Fruit fly (Drosophila melanogaster) whole organism, embryonic: Measurements from ENCODE around the gene UQCR-Q.

ENCODE experiments used
- Asciz ChIP-seq: fragments of 200-800 bp; sonication (Bioruptor generic); optimal IDR thresholded peaks from 2 replicates; lab custom pipeline; 2017; ENCODE audit warnings: missing biosample characterization, mild to moderate bottlenecking, missing genetic modification characterization, missing genetic modification reagents
- B-H2 ChIP-seq: fragments of 200-800 bp; sonication (Bioruptor generic); optimal IDR thresholded peaks from 2 replicates; lab custom pipeline; 2018; ENCODE audit warnings: missing biosample characterization, mild to moderate bottlenecking, missing genetic modification characterization
- Blimp-1 ChIP-seq: fragments of 200-800 bp; sonication (Bioruptor generic); optimal IDR thresholded peaks from 3 replicates; lab custom pipeline; 2018; ENCODE audit warnings: missing biosample characterization, missing genetic modification characterization, mild to moderate bottlenecking, moderate library complexity, missing genetic modification reagents
- CG10431 ChIP-seq: fragments of 200-800 bp; sonication (Bioruptor generic); optimal IDR thresholded peaks from 3 replicates; lab custom pipeline; 2018; ENCODE audit warnings: missing biosample characterization, mild to moderate bottlenecking, missing genetic modification characterization
- CG11085 ChIP-seq: fragments of 200-800 bp; sonication (Bioruptor generic); IDR thresholded peaks from 2 replicates; pipeline ENCODE4 v1.3.6; 2022; ENCODE audit warnings: missing biosample characterization, missing genetic modification characterization
- CG11398 ChIP-seq: fragments of 200-800 bp; sonication (Bioruptor generic); optimal IDR thresholded peaks from 2 replicates; lab custom pipeline; 2016; ENCODE audit warnings: missing biosample characterization, missing genetic modification characterization
- CG17912 ChIP-seq: fragments of 200-800 bp; sonication (Bioruptor generic); optimal IDR thresholded peaks from 2 replicates; lab custom pipeline; 2018; ENCODE audit warnings: missing biosample characterization, mild to moderate bottlenecking, missing genetic modification characterization
- CG1792 ChIP-seq: fragments of 200-800 bp; sonication (Bioruptor generic); optimal IDR thresholded peaks from 2 replicates; lab custom pipeline; 2016; ENCODE audit warnings: missing biosample characterization, missing genetic modification characterization
- CG18262 ChIP-seq: fragments of 200-800 bp; optimal IDR thresholded peaks from 3 replicates; lab custom pipeline; 2019; ENCODE audit warnings: missing biosample characterization, mild to moderate bottlenecking, missing genetic modification characterization, moderate library complexity
- CG32772 ChIP-seq: fragments of 200-800 bp; sonication (Bioruptor generic); IDR thresholded peaks from 2 replicates; pipeline ENCODE4 v1.3.6; 2022; ENCODE audit warnings: missing biosample characterization, missing genetic modification characterization
- CG33213 ChIP-seq: fragments of 200-800 bp; sonication (Bioruptor generic); optimal IDR thresholded peaks from 3 replicates; lab custom pipeline; 2016; ENCODE audit warnings: missing biosample characterization, missing genetic modification characterization
- CG33557 ChIP-seq: fragments of 200-800 bp; sonication (Bioruptor generic); optimal IDR thresholded peaks from 2 replicates; lab custom pipeline; 2019; ENCODE audit warnings: missing biosample characterization, mild to moderate bottlenecking, missing genetic modification characterization, moderate library complexity
- CG34224 ChIP-seq: fragments of 200-800 bp; sonication (Bioruptor generic); IDR thresholded peaks from 3 replicates; pipeline ENCODE4 v1.3.6; 2022; ENCODE audit warnings: missing biosample characterization, missing genetic modification characterization; ENCODE audit not compliant: partially characterized antibody
- CG4328 ChIP-seq: fragments of 200-800 bp; sonication (Bioruptor generic); optimal IDR thresholded peaks from 3 replicates; lab custom pipeline; 2017; ENCODE audit warnings: missing biosample characterization, missing genetic modification reagents, missing genetic modification characterization
- CG4360 ChIP-seq: fragments of 200-800 bp; sonication (Bioruptor generic); IDR thresholded peaks from 2 replicates; pipeline ENCODE4 v1.3.6; 2022; ENCODE audit warnings: missing biosample characterization, missing genetic modification characterization
- CG43689 ChIP-seq: fragments of 200-800 bp; sonication (Bioruptor generic); IDR thresholded peaks from 2 replicates; pipeline ENCODE4 v1.3.6; 2022; ENCODE audit warnings: missing biosample characterization, missing genetic modification characterization
- CG8089 ChIP-seq: fragments of 200-800 bp; sonication (Bioruptor generic); optimal IDR thresholded peaks from 3 replicates; lab custom pipeline; 2016; ENCODE audit warnings: missing biosample characterization, missing genetic modification characterization
- CG8290 ChIP-seq, 3 experiments: fragments of 200-800 bp; sonication (Bioruptor generic); optimal IDR thresholded peaks; 2 replicates each; lab custom pipeline; 2016 to 2019; ENCODE audit warnings: missing biosample characterization in 3 of 3, missing genetic modification characterization in 3 of 3, mild to moderate bottlenecking in 2 of 3, moderate library complexity in 1 of 3
- CG8924 ChIP-seq: fragments of 200-800 bp; optimal IDR thresholded peaks from 3 replicates; lab custom pipeline; 2019; ENCODE audit warnings: missing biosample characterization, mild to moderate bottlenecking, missing genetic modification characterization, moderate library complexity
- CG8944 ChIP-seq: fragments of 200-800 bp; sonication (Bioruptor generic); optimal IDR thresholded peaks from 3 replicates; lab custom pipeline; 2016; ENCODE audit warnings: missing biosample characterization, missing genetic modification characterization
- CG9817 ChIP-seq: fragments of 200-800 bp; sonication (Bioruptor generic); optimal IDR thresholded peaks from 2 replicates; lab custom pipeline; 2018; ENCODE audit warnings: missing biosample characterization, mild to moderate bottlenecking, missing genetic modification characterization, moderate library complexity
- Eip74EF ChIP-seq, 2 experiments: fragments of 200-800 bp in 1 of 2; fragments of >200 bp in 1 of 2; sonication (Bioruptor generic) in 1 of 2; optimal IDR thresholded peaks; 2 replicates each; lab custom pipeline; 2017 to 2019; ENCODE audit warnings: missing biosample characterization in 2 of 2, missing genetic modification characterization in 2 of 2, mild to moderate bottlenecking in 1 of 2, moderate library complexity in 1 of 2
- Elba2 ChIP-seq: fragments of 200-800 bp; sonication (Bioruptor generic); optimal IDR thresholded peaks from 3 replicates; lab custom pipeline; 2016; ENCODE audit warnings: missing biosample characterization, missing genetic modification characterization
- Ets65A ChIP-seq: fragments of 200-800 bp; sonication (Bioruptor generic); peaks from one replicate; lab custom pipeline; 2016; ENCODE audit warnings: missing biosample characterization, missing genetic modification characterization
- Gsc ChIP-seq: fragments of 200-800 bp; sonication (Bioruptor generic); IDR thresholded peaks from 2 replicates; pipeline ENCODE4 v1.3.6; 2022; ENCODE audit warnings: missing biosample characterization, missing genetic modification characterization
- H15 ChIP-seq: fragments of 200-800 bp; sonication (Bioruptor generic); IDR thresholded peaks from 3 replicates; pipeline ENCODE4 v1.3.6; 2022; ENCODE audit warnings: missing biosample characterization, missing genetic modification characterization
- HHEX ChIP-seq: fragments of 200-800 bp; sonication (Bioruptor generic); optimal IDR thresholded peaks from 3 replicates; lab custom pipeline; 2017; ENCODE audit warnings: missing biosample characterization, mild to moderate bottlenecking, missing genetic modification characterization, missing genetic modification reagents
- Hand ChIP-seq: fragments of 200-800 bp; sonication (Bioruptor generic); optimal IDR thresholded peaks from 2 replicates; lab custom pipeline; 2017; ENCODE audit warnings: mild to moderate bottlenecking, missing biosample characterization, missing genetic modification reagents, missing genetic modification characterization
- Lim3 ChIP-seq: fragments of 200-800 bp; sonication (Bioruptor generic); IDR thresholded peaks from 2 replicates; pipeline ENCODE4 v1.3.6; 2022; ENCODE audit warnings: missing biosample characterization, missing genetic modification characterization
- Lpt ChIP-seq: fragments of >200 bp; optimal IDR thresholded peaks from 2 replicates; lab custom pipeline; 2018; ENCODE audit warnings: missing biosample characterization, missing genetic modification characterization
- MBD-R2 ChIP-seq: fragments of 200-800 bp; sonication (Bioruptor generic); IDR thresholded peaks from 2 replicates; pipeline ENCODE4 v1.3.6; 2022; ENCODE audit warnings: missing biosample characterization, missing genetic modification characterization
- Neu2 ChIP-seq: fragments of 200-800 bp; sonication (Bioruptor generic); optimal IDR thresholded peaks from 3 replicates; lab custom pipeline; 2016; ENCODE audit warnings: missing biosample characterization, missing genetic modification characterization, borderline replicate concordance
- Rfx ChIP-seq: fragments of 200-800 bp; sonication (Bioruptor generic); IDR thresholded peaks from 2 replicates; pipeline ENCODE4 v1.3.6; 2022; ENCODE audit warnings: missing biosample characterization, missing genetic modification characterization
- ato ChIP-seq: fragments of 200-800 bp; sonication (Bioruptor generic); IDR thresholded peaks from 2 replicates; pipeline ENCODE4 v1.3.6; 2022; ENCODE audit warnings: missing biosample characterization, missing genetic modification characterization; ENCODE audit not compliant: partially characterized antibody
- bcd ChIP-seq: fragments of 200-800 bp; sonication (Bioruptor generic); optimal IDR thresholded peaks from 2 replicates; lab custom pipeline; 2017; ENCODE audit warnings: missing biosample characterization, mild to moderate bottlenecking, missing genetic modification characterization
- dan ChIP-seq: fragments of 200-800 bp; sonication (Bioruptor generic); IDR thresholded peaks from 2 replicates; pipeline ENCODE4 v1.3.6; 2022; ENCODE audit warnings: missing biosample characterization, missing genetic modification characterization
- dmrt99B ChIP-seq: fragments of 200-800 bp; sonication (Bioruptor generic); optimal IDR thresholded peaks from 2 replicates; lab custom pipeline; 2018; ENCODE audit warnings: missing biosample characterization, mild to moderate bottlenecking, missing genetic modification characterization, moderate library complexity
- fd3F ChIP-seq: fragments of 200-800 bp; sonication (Bioruptor generic); optimal IDR thresholded peaks from 2 replicates; lab custom pipeline; 2018; ENCODE audit warnings: missing biosample characterization, mild to moderate bottlenecking, missing genetic modification characterization, moderate library complexity
- klu ChIP-seq: fragments of 200-800 bp; sonication (Bioruptor generic); IDR thresholded peaks from 2 replicates; pipeline ENCODE4 v1.3.6; 2022; ENCODE audit warnings: missing biosample characterization, missing genetic modification characterization
- luna ChIP-seq: fragments of 200-800 bp; sonication (Bioruptor generic); optimal IDR thresholded peaks from 2 replicates; lab custom pipeline; 2016; ENCODE audit warnings: missing biosample characterization, missing genetic modification characterization
- nerfin-1 ChIP-seq: fragments of 200-800 bp; sonication (Bioruptor generic); optimal IDR thresholded peaks from 3 replicates; lab custom pipeline; 2019; ENCODE audit warnings: missing biosample characterization, mild to moderate bottlenecking, missing genetic modification characterization, moderate library complexity
- nerfin-2 ChIP-seq: fragments of 200-800 bp; sonication (Bioruptor generic); IDR thresholded peaks from 2 replicates; pipeline ENCODE4 v1.3.6; 2022; ENCODE audit warnings: missing biosample characterization, missing genetic modification characterization; ENCODE audit not compliant: partially characterized antibody
- nmo ChIP-seq: fragments of 200-800 bp; sonication (Bioruptor generic); optimal IDR thresholded peaks from 2 replicates; lab custom pipeline; 2018; ENCODE audit warnings: missing biosample characterization, mild to moderate bottlenecking, missing genetic modification characterization, moderate library complexity
- onecut ChIP-seq: fragments of 200-800 bp; sonication (Bioruptor generic); IDR thresholded peaks from 2 replicates; pipeline ENCODE4 v1.3.6; 2022; ENCODE audit warnings: missing biosample characterization, missing genetic modification characterization
- sqz ChIP-seq: fragments of 200-800 bp; sonication (Bioruptor generic); optimal IDR thresholded peaks from 3 replicates; lab custom pipeline; 2018; ENCODE audit warnings: missing biosample characterization, mild to moderate bottlenecking, missing genetic modification characterization
- tap ChIP-seq: fragments of 200-800 bp; optimal IDR thresholded peaks from 3 replicates; lab custom pipeline; 2019; ENCODE audit warnings: missing biosample characterization, mild to moderate bottlenecking, missing genetic modification characterization, moderate library complexity
- trh ChIP-seq: fragments of 200-800 bp; sonication (Bioruptor generic); optimal IDR thresholded peaks from 2 replicates; lab custom pipeline; 2016; ENCODE audit warnings: missing biosample characterization, missing genetic modification characterization
- unc-4 ChIP-seq: fragments of 200-800 bp; sonication (Bioruptor generic); IDR thresholded peaks from 2 replicates; pipeline ENCODE4 v1.3.6; 2022; ENCODE audit warnings: missing biosample characterization, missing genetic modification characterization; ENCODE audit not compliant: partially characterized antibody
- unpg ChIP-seq: fragments of 200-800 bp; sonication (Bioruptor generic); optimal IDR thresholded peaks from 3 replicates; lab custom pipeline; 2018; ENCODE audit warnings: missing biosample characterization, mild to moderate bottlenecking, missing genetic modification characterization, moderate library complexity
- usp ChIP-seq: fragments of >200 bp; optimal IDR thresholded peaks from 2 replicates; lab custom pipeline; 2017; ENCODE audit warnings: missing biosample characterization, missing genetic modification characterization

UQCR-Q gene

dm6 chr3L:17428779-17429178, 45.8 kb upstream of the UQCR-Q start, which contains the start of gene Gorab (continued):
- peak; percentile 80 for TF ChIP-seq Blimp-1 (GFP tag; lab: Kevin White, UChicago)
- TF ChIP-seq klu, result peak; percentile 92
- peak; percentile 48; the same call in 1 of the 2 replicates for TF ChIP-seq unc-4 (GFP tag; lab: Robert Waterston, UW)
- peak; percentile 83 for TF ChIP-seq CG43689 (GFP tag; lab: Robert Waterston, UW)
- TF ChIP-seq onecut (GFP tag; lab: Robert Waterston, UW), result peak; percentile 62
- TF ChIP-seq Ets65A (GFP tag; lab: Kevin White, UChicago), result peak; percentile 99
- peak; percentile 37 for TF ChIP-seq luna
- peak; percentile 92 for TF ChIP-seq bcd (GFP tag; lab: Kevin White, UChicago)
- TF ChIP-seq H15, result peak; percentile 91
- TF ChIP-seq CG10431 (GFP tag; lab: Kevin White, UChicago), result peak; percentile 53
- peak; percentile 79 for TF ChIP-seq unpg (GFP tag; lab: Kevin White, UChicago)
- peak; percentile 72 for TF ChIP-seq trh (GFP tag; lab: Kevin White, UChicago)
- TF ChIP-seq dmrt99B, result peak; percentile 83
- TF ChIP-seq CG11085 (GFP tag; lab: Robert Waterston, UW), result peak; percentile 94
- peak; percentile 21 for TF ChIP-seq CG1792 (GFP tag; lab: Kevin White, UChicago)
- peak; percentile 76 for TF ChIP-seq CG8944
- peak; percentile 85 for TF ChIP-seq CG8924 (tag; lab: Kevin White, UChicago)
- peak; percentile 46 for TF ChIP-seq CG4328 (GFP tag; lab: Kevin White, UChicago)
- peak; percentile 97 for TF ChIP-seq CG32772
- TF ChIP-seq nerfin-2 (GFP tag; lab: Robert Waterston, UW), result no peak
- peak; percentile 85 for TF ChIP-seq CG8290 (GFP tag; optimal IDR thresholded peaks at IDR 0.05; lab: Kevin White, UChicago)
- TF ChIP-seq CG8290 (tag; optimal IDR thresholded peaks at IDR 0.05; lab: Kevin White, UChicago), result peak in 1 of 2 experiments; percentile 57
- TF ChIP-seq ato (GFP tag; lab: Robert Waterston, UW), result no peak
- no peak for TF ChIP-seq usp (GFP tag; lab: Kevin White, UChicago)
- TF ChIP-seq Rfx, result peak; percentile 95
- TF ChIP-seq CG11398 (GFP tag; lab: Kevin White, UChicago), result peak; percentile 26
- peak; percentile 91 for TF ChIP-seq dan (GFP tag; lab: Robert Waterston, UW)
- TF ChIP-seq nmo (GFP tag; lab: Kevin White, UChicago), result peak; percentile 95
- TF ChIP-seq Hand (GFP tag; lab: Kevin White, UChicago), result no peak
- TF ChIP-seq Gsc (GFP tag; lab: Robert Waterston, UW), result peak; percentile 89
- peak; percentile 81 for TF ChIP-seq Elba2 (GFP tag; lab: Kevin White, UChicago)
- no peak for TF ChIP-seq Neu2 (GFP tag; lab: Kevin White, UChicago)
- peak; percentile 75 for TF ChIP-seq CG9817 (tag; lab: Kevin White, UChicago)
- TF ChIP-seq HHEX (GFP tag; lab: Kevin White, UChicago), result peak; percentile 79
- peak; percentile 69 for TF ChIP-seq tap
- peak; percentile 69 for TF ChIP-seq CG4360 (GFP tag; lab: Robert Waterston, UW)
- peak; percentile 54 for TF ChIP-seq nerfin-1 (tag; lab: Kevin White, UChicago)
- TF ChIP-seq Lpt (GFP tag; lab: Kevin White, UChicago), result no peak
- TF ChIP-seq CG33557 (GFP tag; lab: Kevin White, UChicago), result peak; percentile 55
- TF ChIP-seq MBD-R2 (GFP tag; lab: Robert Waterston, UW), result peak; percentile 91
- peak; percentile 88 for TF ChIP-seq Lim3 (GFP tag; lab: Robert Waterston, UW)
- peak; percentile 24 for TF ChIP-seq B-H2 (GFP tag; lab: Kevin White, UChicago)
- TF ChIP-seq fd3F, result peak; percentile 86
- peak in 1 of 2 experiments; percentile 16 for TF ChIP-seq Eip74EF (GFP tag; optimal IDR thresholded peaks at IDR 0.05; lab: Kevin White, UChicago)
- peak; percentile 44 for TF ChIP-seq sqz (GFP tag; lab: Kevin White, UChicago)
- TF ChIP-seq CG34224 (GFP tag; lab: Robert Waterston, UW), result no peak
- peak; percentile 80 for TF ChIP-seq CG33213 (GFP tag; lab: Kevin White, UChicago)
- TF ChIP-seq Asciz (GFP tag; lab: Kevin White, UChicago), result peak; percentile 66
- TF ChIP-seq CG18262 (tag; lab: Kevin White, UChicago), result peak; percentile 91
- TF ChIP-seq CG17912, result peak; percentile 40
- peak; percentile 59 for TF ChIP-seq CG8089 (GFP tag; lab: Kevin White, UChicago)
